Worm (Caenorhabditis elegans) whole organism, L2 larva: Measurements from ENCODE around the gene C14E2.6.

ENCODE experiments used
- aly-2 ChIP-seq: fragments of 150-350 bp; optimal IDR thresholded peaks from 2 replicates; lab custom pipeline; 2014; ENCODE audit warnings: missing biosample characterization, missing genetic modification characterization
- nhr-77 ChIP-seq: fragments of 150-350 bp; optimal IDR thresholded peaks from 2 replicates; lab custom pipeline; 2014; ENCODE audit warnings: missing biosample characterization, missing genetic modification characterization
- zag-1 ChIP-seq: fragments of 150-350 bp; optimal IDR thresholded peaks from 2 replicates; lab custom pipeline; 2014; ENCODE audit warnings: missing biosample characterization, missing genetic modification characterization

DNA sequence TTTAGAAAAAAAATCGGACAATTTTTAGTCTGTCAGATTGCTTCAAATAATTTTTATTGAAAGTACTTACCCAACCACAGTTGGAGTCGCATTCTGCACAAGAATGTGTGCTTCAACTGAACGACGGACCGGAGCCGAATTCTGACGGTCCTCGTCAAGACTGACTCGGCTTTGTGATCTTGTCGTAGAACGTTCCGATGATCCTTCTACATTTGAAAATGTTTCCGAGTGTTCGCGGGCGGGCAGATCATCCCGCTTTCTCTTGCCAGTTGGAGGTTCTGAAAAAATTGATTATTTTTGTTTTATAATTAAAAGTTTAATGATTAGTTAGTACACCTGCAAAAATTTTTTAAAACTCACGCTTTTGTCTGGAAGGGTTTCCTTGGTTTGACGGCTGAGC lies 17.8 kb upstream of the C14E2.6 start:
- TF ChIP-seq aly-2 (tag; lab: Kevin White, UChicago) (no peak), nhr-77 (tag; lab: Kevin White, UChicago) (no peak), zag-1 (tag; lab: Kevin White, UChicago) (no peak)
